Worm (Caenorhabditis elegans) whole organism, early embryonic: ENCODE data around the gene sars-2.

ENCODE experiments used
- ama-1 ChIP-seq: fragments of 150-350 bp; optimal IDR thresholded peaks from 2 replicates; lab custom pipeline; 2014
- ets-7 ChIP-seq: sonication (generic microtip); optimal IDR thresholded peaks from 2 replicates; lab custom pipeline; 2016; ENCODE audit warnings: missing genotype, missing genetic modification characterization, missing compliant biosample characterization
- hnd-1 ChIP-seq: sonication (generic microtip); optimal IDR thresholded peaks from 2 replicates; lab custom pipeline; 2016; ENCODE audit warnings: missing genetic modification characterization, missing compliant biosample characterization
- tbx-11 ChIP-seq: fragments of 200-800 bp; sonication (Bioruptor generic); IDR thresholded peaks from 2 replicates; pipeline ENCODE4 v1.3.6; 2022; ENCODE audit warnings: missing genetic modification characterization, missing compliant biosample characterization
- tbx-37 ChIP-seq: fragments of 200-800 bp; sonication (Bioruptor generic); conservative IDR thresholded peaks from 2 replicates; pipeline ENCODE4 v1.3.6; 2022; ENCODE audit warnings: missing genetic modification reagents, missing genetic modification characterization, missing compliant biosample characterization

DNA sequence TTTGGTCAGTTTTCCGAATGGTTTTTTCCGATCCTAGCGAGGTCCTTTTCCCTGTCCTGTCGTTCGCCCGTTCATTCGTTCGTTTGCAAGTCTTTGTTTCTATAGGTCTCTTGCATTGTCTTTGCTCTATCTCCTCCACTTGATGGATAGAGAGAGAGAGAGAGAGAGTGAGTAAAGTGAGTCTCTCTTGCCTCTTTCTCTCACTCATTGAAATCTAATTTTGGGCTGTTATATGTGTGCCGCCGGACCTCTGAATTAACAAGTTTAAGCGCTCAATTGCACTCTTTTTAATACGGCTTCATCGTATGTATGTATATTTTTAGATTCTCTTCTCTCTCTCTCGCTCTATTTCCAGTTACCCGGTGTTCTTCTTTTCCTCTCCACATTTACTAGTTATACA lies 46.4 kb downstream of the sars-2 start:
- TF ChIP-seq tbx-11 = no peak
- no peak for TF ChIP-seq tbx-37
- TF ChIP-seq hnd-1 (tag; lab: Kevin White, UChicago) = no peak
- TF ChIP-seq ets-7 (tag; lab: Kevin White, UChicago) = no peak
- TF ChIP-seq ama-1 = no peak
